Worm (Caenorhabditis elegans) whole organism, young adult: ENCODE results near the gene tag-151.

ENCODE experiments used
- C06A6.2 ChIP-seq: fragments of 200-800 bp; sonication (Bioruptor generic); conservative IDR thresholded peaks from 2 replicates; pipeline ENCODE4 v1.3.6; 2022; ENCODE audit warnings: missing genetic modification characterization, missing compliant biosample characterization
- C17E4.6 ChIP-seq: fragments of 200-800 bp; sonication (Bioruptor generic); IDR thresholded peaks from 2 replicates; pipeline ENCODE4 v1.3.6; 2022; ENCODE audit warnings: missing genetic modification reagents, missing genetic modification characterization, missing compliant biosample characterization
- F10E7.11 ChIP-seq: sonication (generic microtip); optimal IDR thresholded peaks from 2 replicates; lab custom pipeline; 2017; ENCODE audit warnings: mild to moderate bottlenecking, missing genetic modification characterization, moderate library complexity, missing compliant biosample characterization
- F37B4.10 ChIP-seq: fragments of 200-800 bp; sonication (Bioruptor generic); IDR thresholded peaks from 2 replicates; pipeline ENCODE4 v1.3.6; 2022; ENCODE audit warnings: missing genetic modification characterization, missing compliant biosample characterization
- Y67H2A.10 ChIP-seq: fragments of 200-800 bp; sonication (Bioruptor generic); conservative IDR thresholded peaks from 2 replicates; pipeline ENCODE4 v1.3.6; 2022; ENCODE audit warnings: missing genetic modification reagents, missing genetic modification characterization, missing compliant biosample characterization
- ama-1 ChIP-seq, 3 experiments: fragments of 150-350 bp in 1 of 3; sonication (generic microtip) in 2 of 3; optimal IDR thresholded peaks; 2 replicates each; lab custom pipeline; 2014 to 2018; ENCODE audit warnings: missing biosample characterization in 2 of 3, missing genetic modification characterization in 2 of 3, missing genetic modification reagents in 2 of 3
- atf-7 ChIP-seq: sonication (generic microtip); optimal IDR thresholded peaks from 2 replicates; lab custom pipeline; 2017; ENCODE audit warnings: mild to moderate bottlenecking, missing genetic modification characterization, missing compliant biosample characterization
- athp-1 ChIP-seq: sonication (generic microtip); optimal IDR thresholded peaks from 2 replicates; lab custom pipeline; 2017; ENCODE audit warnings: mild to moderate bottlenecking, missing genetic modification characterization, missing compliant biosample characterization
- cebp-1 ChIP-seq, 2 experiments: fragments of 200-800 bp in 1 of 2; sonication (Bioruptor generic) in 1 of 2; sonication (generic microtip) in 1 of 2; IDR thresholded peaks in 1 of 2; optimal IDR thresholded peaks in 1 of 2; 2 replicates each; pipeline versions ENCODE4 v1.3.6 to Lab custom; 2017 to 2022; ENCODE audit warnings: missing compliant biosample characterization in 2 of 2, missing genetic modification characterization in 2 of 2, mild to moderate bottlenecking in 1 of 2, missing genetic modification reagents in 1 of 2, moderate library complexity in 1 of 2
- ceh-27 ChIP-seq: fragments of 200-800 bp; sonication (Bioruptor generic); optimal IDR thresholded peaks from 2 replicates; lab custom pipeline; 2018; ENCODE audit warnings: mild to moderate bottlenecking, missing genetic modification characterization, moderate library complexity, missing compliant biosample characterization
- ceh-40 ChIP-seq: fragments of 200-800 bp; sonication (Bioruptor generic); IDR thresholded peaks from 2 replicates; pipeline ENCODE4 v1.3.6; 2022; ENCODE audit warnings: missing genetic modification characterization, missing compliant biosample characterization
- ceh-79 ChIP-seq: sonication (generic microtip); optimal IDR thresholded peaks from 2 replicates; lab custom pipeline; 2017; ENCODE audit warnings: mild to moderate bottlenecking, missing genetic modification characterization, missing compliant biosample characterization
- die-1 ChIP-seq: sonication (generic microtip); optimal IDR thresholded peaks from 2 replicates; lab custom pipeline; 2016; ENCODE audit warnings: missing genotype, mild to moderate bottlenecking, missing genetic modification characterization, missing compliant biosample characterization
- dox-1 ChIP-seq: fragments of 200-800 bp; sonication (Bioruptor generic); IDR thresholded peaks from 2 replicates; pipeline ENCODE4 v1.3.6; 2022; ENCODE audit warnings: missing genetic modification reagents, missing genetic modification characterization, missing compliant biosample characterization
- egl-18 ChIP-seq: fragments of 200-800 bp; sonication (Bioruptor generic); IDR thresholded peaks from 2 replicates; pipeline ENCODE4 v1.3.6; 2022; ENCODE audit warnings: missing genetic modification reagents, missing genetic modification characterization, missing compliant biosample characterization
- egrh-3 ChIP-seq: fragments of 200-800 bp; sonication (Bioruptor generic); IDR thresholded peaks from 2 replicates; pipeline ENCODE4 v1.3.6; 2022; ENCODE audit warnings: missing genetic modification reagents, missing genetic modification characterization, missing compliant biosample characterization
- ets-4 ChIP-seq: fragments of 200-800 bp; sonication (Bioruptor generic); optimal IDR thresholded peaks from 2 replicates; lab custom pipeline; 2018; ENCODE audit warnings: mild to moderate bottlenecking, missing genetic modification characterization, missing compliant biosample characterization
- hmg-1.2 ChIP-seq: fragments of 200-800 bp; sonication (Bioruptor generic); IDR thresholded peaks from 2 replicates; pipeline ENCODE4 v1.3.6; 2022; ENCODE audit warnings: missing genetic modification reagents, missing genetic modification characterization, missing compliant biosample characterization
- hrde-1 ChIP-seq: sonication (generic microtip); optimal IDR thresholded peaks from 2 replicates; lab custom pipeline; 2016; ENCODE audit warnings: missing genetic modification characterization, mild to moderate bottlenecking, missing compliant biosample characterization, moderate library complexity, missing genotype, missing genetic modification reagents, borderline replicate concordance
- hsf-1 ChIP-seq: fragments of 200-800 bp; sonication (Bioruptor generic); IDR thresholded peaks from 2 replicates; pipeline ENCODE4 v1.3.6; 2022; ENCODE audit warnings: missing genetic modification reagents, missing genetic modification characterization, missing compliant biosample characterization
- let-607 ChIP-seq, 2 experiments: fragments of 200-800 bp in 1 of 2; sonication (Bioruptor generic) in 1 of 2; sonication (generic microtip) in 1 of 2; optimal IDR thresholded peaks; 2 replicates each; lab custom pipeline; 2016 to 2018; ENCODE audit warnings: mild to moderate bottlenecking in 2 of 2, missing compliant biosample characterization in 2 of 2, missing genetic modification characterization in 2 of 2, moderate library complexity in 2 of 2, missing genotype in 1 of 2
- lin-40 ChIP-seq: sonication (generic microtip); optimal IDR thresholded peaks from 2 replicates; lab custom pipeline; 2016; ENCODE audit warnings: missing genetic modification characterization, mild to moderate bottlenecking, missing compliant biosample characterization, missing genotype, missing genetic modification reagents
- lsl-1 ChIP-seq: fragments of 200-800 bp; sonication (Bioruptor generic); optimal IDR thresholded peaks from 2 replicates; lab custom pipeline; 2018; ENCODE audit warnings: mild to moderate bottlenecking, missing genetic modification characterization, moderate library complexity, missing compliant biosample characterization
- madf-10 ChIP-seq: sonication (generic microtip); optimal IDR thresholded peaks from 2 replicates; lab custom pipeline; 2016; ENCODE audit warnings: mild to moderate bottlenecking, missing genetic modification characterization, missing compliant biosample characterization
- madf-8 ChIP-seq: fragments of 200-800 bp; sonication (Bioruptor generic); conservative IDR thresholded peaks from 2 replicates; pipeline ENCODE4 v1.3.6; 2022; ENCODE audit warnings: missing genetic modification reagents, missing genetic modification characterization, missing compliant biosample characterization
- mes-4 ChIP-seq: sonication (generic microtip); optimal IDR thresholded peaks from 2 replicates; lab custom pipeline; 2016; ENCODE audit warnings: missing genotype, missing genetic modification characterization, missing compliant biosample characterization
- nfya-1 ChIP-seq: sonication (generic microtip); optimal IDR thresholded peaks from 2 replicates; lab custom pipeline; 2017; ENCODE audit warnings: antibody characterized with exemption, missing compliant biosample characterization, missing genetic modification characterization, borderline replicate concordance; ENCODE audit not compliant: insufficient read depth
- nfya-2 ChIP-seq: fragments of 200-800 bp; sonication (Bioruptor generic); IDR thresholded peaks from 2 replicates; pipeline ENCODE4 v1.3.6; 2022; ENCODE audit warnings: missing genetic modification reagents, missing genetic modification characterization, missing compliant biosample characterization
- sdz-38 ChIP-seq: sonication (generic microtip); optimal IDR thresholded peaks from 2 replicates; lab custom pipeline; 2016; ENCODE audit warnings: missing genotype, missing genetic modification characterization, missing compliant biosample characterization
- snpc-1.1 ChIP-seq: sonication (generic microtip); optimal IDR thresholded peaks from 2 replicates; lab custom pipeline; 2017; ENCODE audit warnings: missing genetic modification characterization, mild to moderate bottlenecking, missing compliant biosample characterization, antibody characterized with exemption, moderate library complexity, missing genotype, missing genetic modification reagents; ENCODE audit not compliant: insufficient read depth
- snpc-3.4 ChIP-seq: sonication (generic microtip); optimal IDR thresholded peaks from 2 replicates; lab custom pipeline; 2017; ENCODE audit warnings: missing genetic modification characterization, mild to moderate bottlenecking, missing compliant biosample characterization, antibody characterized with exemption, moderate library complexity, missing genotype, missing genetic modification reagents
- snpc-4 ChIP-seq, 5 experiments: fragments of 150-350 bp in 1 of 5; sonication (generic microtip) in 4 of 5; optimal IDR thresholded peaks; 2 replicates each; lab custom pipeline; 2014 to 2018; ENCODE audit warnings: missing genetic modification characterization in 5 of 5, missing biosample characterization in 3 of 5, antibody characterized with exemption in 2 of 5, mild to moderate bottlenecking in 2 of 5, missing compliant biosample characterization in 2 of 5, missing genotype in 2 of 5, moderate library complexity in 2 of 5, missing genetic modification reagents in 1 of 5
- tlf-1 ChIP-seq: fragments of 200-800 bp; sonication (Bioruptor generic); optimal IDR thresholded peaks from 2 replicates; lab custom pipeline; 2018; ENCODE audit warnings: mild to moderate bottlenecking, missing genetic modification characterization, missing compliant biosample characterization
- ztf-18 ChIP-seq: sonication (generic microtip); optimal IDR thresholded peaks from 2 replicates; lab custom pipeline; 2016; ENCODE audit warnings: missing genotype, mild to moderate bottlenecking, missing genetic modification characterization, missing compliant biosample characterization
- ztf-3 ChIP-seq: fragments of 200-800 bp; sonication (Bioruptor generic); optimal IDR thresholded peaks from 2 replicates; lab custom pipeline; 2018; ENCODE audit warnings: mild to moderate bottlenecking, missing genetic modification characterization, missing compliant biosample characterization

tag-151 gene

ce11 chrII:4733848-4734247 is 23.8 kb downstream of the tag-151 start, which contains the start of gene F41C3.11:
TSS of gene F41C3.11 (minus strand) at chrII:4733948.
- TF ChIP-seq atf-7: no peak
- no peak for TF ChIP-seq ceh-79 (tag; lab: Kevin White, UChicago)
- TF ChIP-seq C17E4.6 (GFP tag; lab: Robert Waterston, UW): no peak
- TF ChIP-seq hsf-1: no peak
- no peak for TF ChIP-seq hmg-1.2 (GFP tag; lab: Robert Waterston, UW)
- TF ChIP-seq ztf-3 (GFP tag; lab: Kevin White, UChicago): no peak
- TF ChIP-seq sdz-38: no peak
- no peak for TF ChIP-seq nfya-1
- TF ChIP-seq egl-18 (GFP tag; lab: Robert Waterston, UW): no peak

DNA sequence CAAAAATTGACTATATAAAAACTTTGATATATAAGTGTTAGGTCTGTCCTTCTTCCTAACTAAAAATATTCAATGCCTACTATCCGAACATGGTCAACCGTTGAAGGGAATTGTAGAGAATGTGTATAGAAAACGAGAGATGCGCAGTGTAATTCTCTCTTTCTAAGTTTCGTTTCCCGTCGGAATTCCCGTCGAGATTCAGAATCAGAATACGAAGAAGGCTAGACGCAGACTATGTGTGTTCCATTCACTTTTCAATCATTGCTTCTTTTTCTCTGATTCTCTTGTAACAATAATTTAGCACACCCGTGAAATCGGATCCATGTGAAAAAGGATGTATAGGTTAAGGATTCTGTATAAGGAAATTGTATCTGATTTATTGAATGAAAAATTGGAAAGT is 24.4 kb downstream of the tag-151 start:
- TF ChIP-seq snpc-3.4 (no peak), ets-4 (no peak), ceh-27 (no peak), cebp-1 (GFP tag; IDR thresholded peaks at IDR 0.05; lab: Robert Waterston, UW) (no peak), cebp-1 (tag; optimal IDR thresholded peaks at IDR 0.05; lab: Kevin White, UChicago) (no peak), snpc-1.1 (no peak), ceh-40 (no peak), mes-4 (tag; lab: Kevin White, UChicago) (no peak), ztf-18 (tag; lab: Kevin White, UChicago) (no peak), die-1 (no peak), egrh-3 (GFP tag; lab: Robert Waterston, UW) (no peak), tlf-1 (no peak), hrde-1 (tag; lab: Kevin White, UChicago) (no peak), Y67H2A.10 (GFP tag; lab: Robert Waterston, UW) (no peak), F10E7.11 (tag; lab: Kevin White, UChicago) (no peak), athp-1 (no peak), nfya-2 (no peak), C06A6.2 (GFP tag; lab: Robert Waterston, UW) (no peak), let-607 (tag; optimal IDR thresholded peaks at IDR 0.05; lab: Kevin White, UChicago) (no peak), snpc-4 (GFP tag; optimal IDR thresholded peaks at IDR 0.05; lab: Kevin White, UChicago) (no peak), snpc-4 (tag; optimal IDR thresholded peaks at IDR 0.05; lab: Kevin White, UChicago) (no peak), dox-1 (GFP tag; lab: Robert Waterston, UW) (no peak)

ce11 chrII:4736585-4736984 is 26.5 kb downstream of the tag-151 start:
- TF ChIP-seq F37B4.10 (GFP tag; lab: Robert Waterston, UW) (no peak), ama-1 (optimal IDR thresholded peaks at IDR 0.05; lab: Kevin White, UChicago) (no peak), ama-1 (GFP tag; optimal IDR thresholded peaks at IDR 0.05; lab: Kevin White, UChicago) (no peak), madf-8 (GFP tag; lab: Robert Waterston, UW) (no peak), lin-40 (no peak), lsl-1 (GFP tag; lab: Kevin White, UChicago) (no peak), madf-10 (no peak)
